Worm (Caenorhabditis elegans) whole organism, late embryonic: ENCODE results near the gene sel-15.

Source experiments
- C08G9.2 ChIP-seq: sonication (generic microtip); optimal IDR thresholded peaks from 2 replicates; lab custom pipeline; 2016; ENCODE audit warnings: mild to moderate bottlenecking, missing genetic modification characterization, moderate library complexity, missing compliant biosample characterization
- F13H6.1 ChIP-seq: sonication (generic microtip); optimal IDR thresholded peaks from 2 replicates; lab custom pipeline; 2016; ENCODE audit warnings: missing genetic modification characterization, missing compliant biosample characterization
- K02D7.2 ChIP-seq: sonication (generic microtip); optimal IDR thresholded peaks from 2 replicates; lab custom pipeline; 2017; ENCODE audit warnings: mild to moderate bottlenecking, missing genetic modification characterization, missing compliant biosample characterization
- K09A11.1 ChIP-seq: sonication (generic microtip); optimal IDR thresholded peaks from 2 replicates; lab custom pipeline; 2017; ENCODE audit warnings: antibody characterized with exemption, mild to moderate bottlenecking, missing genetic modification characterization, missing compliant biosample characterization; ENCODE audit not compliant: insufficient read depth
- Y22D7AL.16 ChIP-seq: sonication (generic microtip); optimal IDR thresholded peaks from 2 replicates; lab custom pipeline; 2016; ENCODE audit warnings: missing genetic modification characterization, missing compliant biosample characterization
- ahr-1 ChIP-seq: sonication (generic microtip); optimal IDR thresholded peaks from 2 replicates; lab custom pipeline; 2016; ENCODE audit warnings: missing genetic modification characterization, missing compliant biosample characterization
- ceh-14 ChIP-seq: sonication (generic microtip); optimal IDR thresholded peaks from 2 replicates; lab custom pipeline; 2016; ENCODE audit warnings: missing genotype, missing genetic modification characterization, missing compliant biosample characterization
- ceh-18 ChIP-seq: sonication (generic microtip); optimal IDR thresholded peaks from 2 replicates; lab custom pipeline; 2016; ENCODE audit warnings: missing genetic modification characterization, missing compliant biosample characterization
- ceh-19 ChIP-seq: fragments of 200-800 bp; sonication (Bioruptor generic); optimal IDR thresholded peaks from 2 replicates; lab custom pipeline; 2018; ENCODE audit warnings: mild to moderate bottlenecking, missing genetic modification characterization, missing compliant biosample characterization
- ceh-22 ChIP-seq: sonication (generic microtip); optimal IDR thresholded peaks from 2 replicates; lab custom pipeline; 2017; ENCODE audit warnings: missing biosample characterization, missing genetic modification characterization
- ceh-24 ChIP-seq: sonication (generic microtip); optimal IDR thresholded peaks from 2 replicates; lab custom pipeline; 2016; ENCODE audit warnings: mild to moderate bottlenecking, missing genetic modification characterization, missing compliant biosample characterization
- ceh-31 ChIP-seq: sonication (generic microtip); optimal IDR thresholded peaks from 2 replicates; lab custom pipeline; 2016; ENCODE audit warnings: missing genetic modification characterization, missing compliant biosample characterization
- ceh-34 ChIP-seq: sonication (generic microtip); optimal IDR thresholded peaks from 2 replicates; lab custom pipeline; 2016; ENCODE audit warnings: mild to moderate bottlenecking, missing genetic modification characterization, missing compliant biosample characterization
- ceh-45 ChIP-seq: fragments of 200-800 bp; sonication (Bioruptor generic); IDR thresholded peaks from 2 replicates; pipeline ENCODE4 v1.3.6; 2022; ENCODE audit warnings: missing genetic modification reagents, missing genetic modification characterization, missing compliant biosample characterization
- ceh-48 ChIP-seq: sonication (generic microtip); optimal IDR thresholded peaks from 2 replicates; lab custom pipeline; 2016; ENCODE audit warnings: missing genetic modification characterization, inconsistent platforms, missing compliant biosample characterization
- ceh-6 ChIP-seq: fragments of 200-800 bp; sonication (Bioruptor generic); optimal IDR thresholded peaks from 2 replicates; lab custom pipeline; 2018; ENCODE audit warnings: mild to moderate bottlenecking, missing genetic modification characterization, missing compliant biosample characterization
- ceh-9 ChIP-seq: sonication (generic microtip); optimal IDR thresholded peaks from 2 replicates; lab custom pipeline; 2016; ENCODE audit warnings: mild to moderate bottlenecking, missing genetic modification characterization, inconsistent platforms, missing compliant biosample characterization
- che-1 ChIP-seq: sonication (generic microtip); optimal IDR thresholded peaks from 2 replicates; lab custom pipeline; 2016; ENCODE audit warnings: mild to moderate bottlenecking, missing genetic modification characterization, missing compliant biosample characterization
- dmd-4 ChIP-seq: sonication (generic microtip); optimal IDR thresholded peaks from 2 replicates; lab custom pipeline; 2016; ENCODE audit warnings: borderline replicate concordance, missing genetic modification characterization, missing compliant biosample characterization
- dve-1 ChIP-seq: sonication (generic microtip); optimal IDR thresholded peaks from 2 replicates; lab custom pipeline; 2017; ENCODE audit warnings: antibody characterized with exemption, mild to moderate bottlenecking, missing genetic modification characterization, missing compliant biosample characterization
- elt-2 ChIP-seq: sonication (generic microtip); optimal IDR thresholded peaks from 2 replicates; lab custom pipeline; 2016; ENCODE audit warnings: missing genetic modification reagents, missing genetic modification characterization, missing compliant biosample characterization
- elt-4 ChIP-seq: sonication (generic microtip); optimal IDR thresholded peaks from 2 replicates; lab custom pipeline; 2016; ENCODE audit warnings: missing genetic modification characterization, missing compliant biosample characterization
- eyg-1 ChIP-seq: sonication (generic microtip); optimal IDR thresholded peaks from 2 replicates; lab custom pipeline; 2016; ENCODE audit warnings: missing genotype, missing genetic modification characterization, missing compliant biosample characterization
- fax-1 ChIP-seq: sonication (generic microtip); optimal IDR thresholded peaks from 2 replicates; lab custom pipeline; 2016; ENCODE audit warnings: missing genotype, missing genetic modification characterization, missing compliant biosample characterization
- fkh-10 ChIP-seq: fragments of 150-350 bp; optimal IDR thresholded peaks from 2 replicates; lab custom pipeline; 2014; ENCODE audit warnings: missing biosample characterization, missing genetic modification reagents, missing genetic modification characterization
- hlh-15 ChIP-seq: sonication (generic microtip); optimal IDR thresholded peaks from 2 replicates; lab custom pipeline; 2016; ENCODE audit warnings: missing genetic modification characterization, missing compliant biosample characterization
- lim-6 ChIP-seq: sonication (generic microtip); optimal IDR thresholded peaks from 2 replicates; lab custom pipeline; 2016; ENCODE audit warnings: missing genetic modification characterization, missing compliant biosample characterization
- lin-11 ChIP-seq: fragments of 200-800 bp; sonication (Bioruptor generic); optimal IDR thresholded peaks from 2 replicates; lab custom pipeline; 2018; ENCODE audit warnings: mild to moderate bottlenecking, missing genetic modification characterization, missing compliant biosample characterization
- mec-3 ChIP-seq: sonication (generic microtip); optimal IDR thresholded peaks from 2 replicates; lab custom pipeline; 2016; ENCODE audit warnings: borderline replicate concordance, missing genetic modification characterization, missing compliant biosample characterization
- nfya-1 ChIP-seq: sonication (generic microtip); optimal IDR thresholded peaks from 2 replicates; lab custom pipeline; 2017; ENCODE audit warnings: missing genetic modification characterization, mild to moderate bottlenecking, missing compliant biosample characterization, antibody characterized with exemption, moderate library complexity
- nhr-232 ChIP-seq: sonication (generic microtip); optimal IDR thresholded peaks from 2 replicates; lab custom pipeline; 2016; ENCODE audit warnings: missing genetic modification characterization, missing compliant biosample characterization
- pag-3 ChIP-seq: sonication (generic microtip); optimal IDR thresholded peaks from 2 replicates; lab custom pipeline; 2016; ENCODE audit warnings: missing compliant biosample characterization, missing genetic modification characterization, borderline replicate concordance
- pat-9 ChIP-seq: fragments of 200-800 bp; sonication (Bioruptor generic); optimal IDR thresholded peaks from 2 replicates; lab custom pipeline; 2018; ENCODE audit warnings: mild to moderate bottlenecking, missing genetic modification characterization, moderate library complexity, missing compliant biosample characterization
- pax-1 ChIP-seq: fragments of 150-350 bp; optimal IDR thresholded peaks from 2 replicates; lab custom pipeline; 2014; ENCODE audit warnings: missing biosample characterization, missing genetic modification characterization
- pha-2 ChIP-seq: sonication (generic microtip); optimal IDR thresholded peaks from 2 replicates; lab custom pipeline; 2017; ENCODE audit warnings: mild to moderate bottlenecking, missing genetic modification characterization, missing compliant biosample characterization
- pha-4 ChIP-seq: fragments of 150-350 bp; optimal IDR thresholded peaks from 2 replicates; lab custom pipeline; 2018; ENCODE audit warnings: missing biosample characterization, missing genetic modification reagents, missing genetic modification characterization
- pqm-1 ChIP-seq: sonication (generic microtip); optimal IDR thresholded peaks from 2 replicates; lab custom pipeline; 2016; ENCODE audit warnings: missing genetic modification characterization, missing compliant biosample characterization
- pros-1 ChIP-seq: fragments of 150-350 bp; optimal IDR thresholded peaks from 2 replicates; lab custom pipeline; 2014; ENCODE audit warnings: missing biosample characterization, missing genetic modification reagents, missing genetic modification characterization
- ref-2 ChIP-seq: sonication (generic microtip); optimal IDR thresholded peaks from 2 replicates; lab custom pipeline; 2016; ENCODE audit warnings: missing genetic modification characterization, missing compliant biosample characterization
- rnt-1 ChIP-seq: sonication (generic microtip); optimal IDR thresholded peaks from 2 replicates; lab custom pipeline; 2016; ENCODE audit warnings: missing genetic modification characterization, missing compliant biosample characterization
- sdc-2 ChIP-seq: sonication (generic microtip); optimal IDR thresholded peaks from 2 replicates; lab custom pipeline; 2016; ENCODE audit warnings: missing genotype, missing genetic modification characterization, missing compliant biosample characterization
- tbx-2 ChIP-seq: sonication (generic microtip); optimal IDR thresholded peaks from 2 replicates; lab custom pipeline; 2016; ENCODE audit warnings: missing genetic modification characterization, missing compliant biosample characterization
- tbx-7 ChIP-seq: sonication (generic microtip); optimal IDR thresholded peaks from 2 replicates; lab custom pipeline; 2016; ENCODE audit warnings: missing genotype, missing genetic modification characterization, missing compliant biosample characterization
- ttx-3 ChIP-seq: sonication (generic microtip); optimal IDR thresholded peaks from 2 replicates; lab custom pipeline; 2016; ENCODE audit warnings: missing genetic modification reagents, missing genetic modification characterization, missing compliant biosample characterization
- unc-42 ChIP-seq: sonication (generic microtip); optimal IDR thresholded peaks from 2 replicates; lab custom pipeline; 2016; ENCODE audit warnings: missing genotype, missing genetic modification characterization, missing compliant biosample characterization
- unc-55 ChIP-seq: sonication (generic microtip); optimal IDR thresholded peaks from 2 replicates; lab custom pipeline; 2017; ENCODE audit warnings: missing biosample characterization, missing genetic modification reagents, missing genetic modification characterization

sel-15 gene

ce11 chrIII:675822-676221, 20.4 kb downstream of the sel-15 start, which contains the start of gene grk-2:
Gene grk-2, plus strand, starts transcription at chrIII:676122.
- TF ChIP-seq ceh-24 (no peak), ceh-19 (GFP tag; lab: Kevin White, UChicago) (no peak), F13H6.1 (tag; lab: Kevin White, UChicago) (no peak), lim-6 (tag; lab: Kevin White, UChicago) (no peak), hlh-15 (no peak), nhr-232 (tag; lab: Kevin White, UChicago) (no peak), pha-4 (no peak), C08G9.2 (tag; lab: Kevin White, UChicago) (no peak), pha-2 (no peak), ceh-31 (tag; lab: Kevin White, UChicago) (no peak), ttx-3 (tag; lab: Kevin White, UChicago) (no peak), pros-1 (tag; lab: Kevin White, UChicago) (no peak), mec-3 (tag; lab: Kevin White, UChicago) (no peak)

ce11 chrIII:675413-675812, 20.9 kb downstream of the sel-15 start:
- peak; percentile 97 for TF ChIP-seq unc-42 (tag; lab: Kevin White, UChicago)
- no peak for TF ChIP-seq rnt-1

ce11 chrIII:670994-671393, 25.3 kb downstream of the sel-15 start:
- TF ChIP-seq tbx-2 (tag; lab: Kevin White, UChicago): peak; percentile 46
- no peak for TF ChIP-seq elt-4 (tag; lab: Kevin White, UChicago)
- TF ChIP-seq pax-1 (tag; lab: Kevin White, UChicago): no peak
- TF ChIP-seq ceh-14 (tag; lab: Kevin White, UChicago): peak; percentile 67
- peak; percentile 32 for TF ChIP-seq ceh-34 (tag; lab: Kevin White, UChicago)
- TF ChIP-seq nfya-1 (tag; lab: Kevin White, UChicago): peak; percentile 65
- no peak for TF ChIP-seq pag-3
- TF ChIP-seq unc-42 (tag; lab: Kevin White, UChicago): peak; percentile 97
- no peak for TF ChIP-seq ceh-9 (tag; lab: Kevin White, UChicago)
- peak; percentile 26 for TF ChIP-seq Y22D7AL.16 (tag; lab: Kevin White, UChicago)
- TF ChIP-seq unc-55: no peak
- TF ChIP-seq ceh-18 (tag; lab: Kevin White, UChicago): peak; percentile 22
- TF ChIP-seq ref-2 (tag; lab: Kevin White, UChicago): no peak
- no peak for TF ChIP-seq pqm-1 (tag; lab: Kevin White, UChicago)
- no peak for TF ChIP-seq ahr-1 (tag; lab: Kevin White, UChicago)
- TF ChIP-seq ceh-6 (GFP tag; lab: Kevin White, UChicago): no peak
- TF ChIP-seq pat-9 (tag; lab: Kevin White, UChicago): no peak
- TF ChIP-seq K09A11.1: no peak
- no peak for TF ChIP-seq lin-11
- TF ChIP-seq ceh-31 (tag; lab: Kevin White, UChicago): peak; percentile 80
- TF ChIP-seq ceh-48 (tag; lab: Kevin White, UChicago): peak; percentile 90
- no peak for TF ChIP-seq dve-1 (tag; lab: Kevin White, UChicago)

ce11 chrIII:668303-668893, 27.9 kb downstream of the sel-15 start, which contains the start of gene W02B3.3:
Gene W02B3.3, minus strand, starts transcription at chrIII:668433.
- TF ChIP-seq tbx-7 (tag; lab: Kevin White, UChicago): no peak
- TF ChIP-seq nfya-1 (tag; lab: Kevin White, UChicago): peak; percentile 23
- no peak for TF ChIP-seq ceh-48 (tag; lab: Kevin White, UChicago)
- no peak for TF ChIP-seq che-1 (tag; lab: Kevin White, UChicago)
- TF ChIP-seq ceh-22: no peak
- no peak for TF ChIP-seq K02D7.2 (tag; lab: Kevin White, UChicago)
- TF ChIP-seq fkh-10 (GFP tag; lab: Kevin White, UChicago): peak; percentile 21
- no peak for TF ChIP-seq fax-1 (tag; lab: Kevin White, UChicago)
- no peak for TF ChIP-seq ceh-24
- no peak for TF ChIP-seq mec-3 (tag; lab: Kevin White, UChicago)
- TF ChIP-seq ceh-45: no peak
- TF ChIP-seq pat-9 (tag; lab: Kevin White, UChicago): peak; percentile 6
- peak; percentile 35 for TF ChIP-seq sdc-2 (tag; lab: Kevin White, UChicago)
- TF ChIP-seq ceh-34 (tag; lab: Kevin White, UChicago): peak; percentile 16
- TF ChIP-seq unc-42 (tag; lab: Kevin White, UChicago): peak; percentile 94
- no peak for TF ChIP-seq dmd-4 (tag; lab: Kevin White, UChicago)
- TF ChIP-seq eyg-1 (tag; lab: Kevin White, UChicago): no peak
- TF ChIP-seq ceh-31 (tag; lab: Kevin White, UChicago): peak; percentile 84
- TF ChIP-seq elt-2 (tag; lab: Kevin White, UChicago): no peak
- TF ChIP-seq K09A11.1: no peak
- no peak for TF ChIP-seq elt-4 (tag; lab: Kevin White, UChicago)
- TF ChIP-seq pros-1 (tag; lab: Kevin White, UChicago): peak; percentile 55
- peak; percentile 33 for TF ChIP-seq pag-3
